Worm (Caenorhabditis elegans): ENCODE results near the gene T28A11.3.

DNA sequence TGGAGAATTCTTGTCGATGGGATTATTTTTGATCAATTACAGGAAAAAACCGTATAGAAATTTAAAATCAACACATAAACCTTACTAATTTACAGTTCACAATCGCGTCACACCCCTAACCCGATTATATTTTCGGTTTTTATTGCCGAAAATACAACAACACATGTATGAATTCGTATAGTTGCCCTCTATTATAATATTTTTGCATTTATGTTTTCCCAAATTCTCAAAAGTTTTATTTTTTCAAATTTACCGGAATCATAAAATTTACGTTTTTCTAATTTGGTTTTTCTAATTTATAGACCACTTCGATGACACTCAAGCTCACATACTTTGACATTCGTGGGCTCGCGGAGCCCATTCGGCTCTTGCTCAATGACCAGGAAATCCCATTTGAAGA is 32.1 kb upstream of the T28A11.3 start, which contains the start of gene gst-23:
- TF ChIP-seq him-1 (tag; optimal IDR thresholded peaks at IDR 0.05): no peak
- no peak for TF ChIP-seq W03F9.2 (tag; optimal IDR thresholded peaks at IDR 0.05)
- TF ChIP-seq dao-5 (tag; optimal IDR thresholded peaks at IDR 0.05): no peak

Measured in whole organism, L4/young adult.